Worm (Caenorhabditis elegans): Measurements from ENCODE around the gene F10G2.10.

DNA sequence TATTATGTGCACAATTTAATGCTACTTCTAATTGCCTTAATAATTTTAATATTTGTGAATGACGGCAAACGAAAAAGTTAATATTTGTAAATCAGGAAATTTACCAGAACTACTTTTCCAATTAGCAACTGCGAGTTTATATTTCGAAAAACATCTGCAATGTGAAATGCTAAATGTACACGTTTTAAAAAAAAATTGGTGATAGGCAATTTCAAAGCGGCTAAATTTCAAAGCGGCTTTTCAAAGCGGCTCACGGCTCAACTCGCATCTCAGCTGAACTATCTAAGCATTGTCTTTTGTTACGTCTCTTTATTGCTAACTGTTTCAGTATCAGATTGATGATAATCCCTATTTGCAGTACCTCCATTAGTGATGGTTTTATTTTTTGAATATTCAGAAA lies 17.8 kb downstream of the F10G2.10 start, which contains the start of gene srh-187:
- no peak for TF ChIP-seq med-1 (GFP tag; optimal IDR thresholded peaks at IDR 0.05; ENCODE audit: insufficient read depth)
- no peak for TF ChIP-seq cog-1 (tag; optimal IDR thresholded peaks at IDR 0.05)
- TF ChIP-seq klf-2 (GFP tag; conservative IDR thresholded peaks at IDR 0.05) = no peak
- TF ChIP-seq flt-1 (GFP tag; IDR thresholded peaks at IDR 0.05) = no peak
- TF ChIP-seq tab-1 (GFP tag; IDR thresholded peaks at IDR 0.05) = no peak
- TF ChIP-seq ztf-23 (GFP tag; IDR thresholded peaks at IDR 0.05) = no peak
- TF ChIP-seq T22C8.4 (GFP tag; IDR thresholded peaks at IDR 0.05) = no peak
- no peak for TF ChIP-seq ref-1 (GFP tag; conservative IDR thresholded peaks at IDR 0.05)
- no peak for TF ChIP-seq ztf-29 (GFP tag; IDR thresholded peaks at IDR 0.05)

All from whole organism, midembryonic.